Fruit fly (Drosophila melanogaster) whole organism, prepupa: ENCODE data around the gene CG6660.

ENCODE experiments used
- CG10669 ChIP-seq: fragments of 200-800 bp; sonication (Bioruptor generic); optimal IDR thresholded peaks from 3 replicates; lab custom pipeline; 2018; ENCODE audit warnings: missing biosample characterization, mild to moderate bottlenecking, missing genetic modification characterization, moderate library complexity
- CG11902 ChIP-seq: fragments of 200-800 bp; sonication (Bioruptor generic); optimal IDR thresholded peaks from 3 replicates; lab custom pipeline; 2016; ENCODE audit warnings: missing biosample characterization, missing genetic modification characterization
- CG16779 ChIP-seq: fragments of 200-800 bp; sonication (Bioruptor generic); optimal IDR thresholded peaks from 3 replicates; lab custom pipeline; 2017; ENCODE audit warnings: missing biosample characterization, mild to moderate bottlenecking, missing genetic modification characterization
- CG6276 ChIP-seq: fragments of 200-800 bp; sonication (Bioruptor generic); optimal IDR thresholded peaks from 2 replicates; lab custom pipeline; 2017; ENCODE audit warnings: missing biosample characterization, mild to moderate bottlenecking, missing genetic modification characterization
- CG9139 ChIP-seq: fragments of 200-800 bp; sonication (Bioruptor generic); optimal IDR thresholded peaks from 3 replicates; lab custom pipeline; 2017; ENCODE audit warnings: missing biosample characterization, mild to moderate bottlenecking, missing genetic modification characterization
- Lpt ChIP-seq: fragments of 200-800 bp; sonication (Bioruptor generic); optimal IDR thresholded peaks from 3 replicates; lab custom pipeline; 2016; ENCODE audit warnings: missing biosample characterization, missing genetic modification characterization
- OdsH ChIP-seq: fragments of 200-800 bp; sonication (Bioruptor generic); optimal IDR thresholded peaks from 3 replicates; lab custom pipeline; 2016; ENCODE audit warnings: missing biosample characterization, missing genetic modification characterization
- Sox15 ChIP-seq: fragments of 200-800 bp; sonication (Bioruptor generic); optimal IDR thresholded peaks from 3 replicates; lab custom pipeline; 2016; ENCODE audit warnings: missing biosample characterization, missing genetic modification characterization
- achi ChIP-seq: fragments of 200-800 bp; sonication (Bioruptor generic); optimal IDR thresholded peaks from 3 replicates; lab custom pipeline; 2016; ENCODE audit warnings: missing biosample characterization, missing genetic modification characterization
- esn ChIP-seq: fragments of 200-800 bp; sonication (Bioruptor generic); optimal IDR thresholded peaks from 2 replicates; lab custom pipeline; 2016; ENCODE audit warnings: missing biosample characterization, mild to moderate bottlenecking, missing genetic modification characterization, moderate library complexity
- salr ChIP-seq, 2 experiments: fragments of 200-800 bp; sonication (Bioruptor generic); optimal IDR thresholded peaks; 3 replicates each; lab custom pipeline; 2016 to 2018; ENCODE audit warnings: missing biosample characterization in 2 of 2, missing genetic modification characterization in 2 of 2, mild to moderate bottlenecking in 1 of 2
- svp ChIP-seq: fragments of 200-800 bp; sonication (Bioruptor generic); peaks from one replicate; lab custom pipeline; 2016; ENCODE audit warnings: missing biosample characterization, missing genetic modification characterization
- vri ChIP-seq: fragments of 200-800 bp; sonication (Bioruptor generic); optimal IDR thresholded peaks from 3 replicates; lab custom pipeline; 2016; ENCODE audit warnings: missing biosample characterization, mild to moderate bottlenecking, missing genetic modification characterization

dm6 chr3R:22895335-22895734, 27.8 kb upstream of the CG6660 start:
- no peak for TF ChIP-seq CG16779 (tag; lab: Kevin White, UChicago)
- no peak for TF ChIP-seq vri (GFP tag; lab: Kevin White, UChicago)
- TF ChIP-seq achi (GFP tag; lab: Kevin White, UChicago) = no peak
- no peak for TF ChIP-seq Sox15
- TF ChIP-seq esn (GFP tag; lab: Kevin White, UChicago) = no peak
- TF ChIP-seq CG6276 (GFP tag; lab: Kevin White, UChicago) = no peak
- no peak for TF ChIP-seq Lpt (GFP tag; lab: Kevin White, UChicago)
- no peak for TF ChIP-seq salr (GFP tag; optimal IDR thresholded peaks at IDR 0.05; lab: Kevin White, UChicago)
- no peak for TF ChIP-seq CG11902
- TF ChIP-seq svp = no peak
- no peak for TF ChIP-seq CG10669 (GFP tag; lab: Kevin White, UChicago)
- TF ChIP-seq CG9139 (GFP tag; lab: Kevin White, UChicago) = no peak
- TF ChIP-seq OdsH (GFP tag; lab: Kevin White, UChicago) = no peak
